Worm (Caenorhabditis elegans): ENCODE data around the gene C17H12.3.

C17H12.3 gene

DNA sequence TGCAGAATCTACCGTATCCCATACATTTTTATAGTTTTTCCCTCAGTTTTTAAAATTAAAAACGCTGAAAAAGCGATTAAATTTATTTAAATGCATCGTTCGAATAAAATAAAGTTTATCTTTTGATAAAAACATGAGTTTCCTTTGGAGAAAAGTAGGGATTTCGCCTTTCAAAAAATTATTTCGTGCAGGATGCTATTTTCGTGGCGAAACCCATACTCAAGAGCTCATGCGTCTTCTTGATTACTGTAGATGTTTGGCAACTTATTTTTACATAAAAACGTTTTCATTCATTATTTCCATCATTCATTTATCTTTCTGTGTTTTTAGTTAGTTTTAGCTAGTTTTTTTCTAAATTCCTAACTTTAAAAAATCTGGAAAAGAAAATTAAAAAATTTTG is 5.5 kb downstream of the C17H12.3 start:
- no peak for TF ChIP-seq lin-39 (tag; optimal IDR thresholded peaks at IDR 0.05)
- no peak for TF ChIP-seq jun-1 (tag; optimal IDR thresholded peaks at IDR 0.05)
- TF ChIP-seq skn-1 (tag; optimal IDR thresholded peaks at IDR 0.05) = no peak
- no peak for TF ChIP-seq fos-1 (tag; optimal IDR thresholded peaks at IDR 0.05)
- no peak for TF ChIP-seq aly-2 (tag; optimal IDR thresholded peaks at IDR 0.05)

- TF ChIP-seq elt-3 (tag; optimal IDR thresholded peaks at IDR 0.05) = peak in 1 of 6 experiments; percentile 41
- no peak for TF ChIP-seq zag-1 (tag; optimal IDR thresholded peaks at IDR 0.05)
- TF ChIP-seq aly-2 (tag; optimal IDR thresholded peaks at IDR 0.05) = peak; percentile 9
- peak; percentile 77 for TF ChIP-seq rnt-1 (tag; optimal IDR thresholded peaks at IDR 0.05)
- TF ChIP-seq dsc-1 (tag; optimal IDR thresholded peaks at IDR 0.05) = peak; percentile 90
- TF ChIP-seq lsy-2 (tag; optimal IDR thresholded peaks at IDR 0.05) = peak; percentile 65 to 68
- peak; percentile 52 for TF ChIP-seq nhr-77 (tag; optimal IDR thresholded peaks at IDR 0.05)
- peak; percentile 57 for TF ChIP-seq fkh-4 (tag; optimal IDR thresholded peaks at IDR 0.05; ENCODE audit: borderline replicate concordance)
- peak in 1 of 2 experiments; percentile 49 for TF ChIP-seq mdl-1 (tag; optimal IDR thresholded peaks at IDR 0.05)
- TF ChIP-seq efl-1 (optimal IDR thresholded peaks at IDR 0.05) = peak; percentile 67 to 76
- TF ChIP-seq efl-1 (GFP tag; optimal IDR thresholded peaks at IDR 0.05 in 1 of 2) = peak; percentile 42 to 88
- TF ChIP-seq nhr-19 (GFP tag; conservative IDR thresholded peaks at IDR 0.05) = peak; percentile 71
- peak; percentile 47 to 78 (median 78) for TF ChIP-seq ceh-82 (tag; optimal IDR thresholded peaks at IDR 0.05)
- peak; percentile 67 for TF ChIP-seq isw-1 (GFP tag; IDR thresholded peaks at IDR 0.05)
- TF ChIP-seq nhr-47 (tag; optimal IDR thresholded peaks at IDR 0.05) = peak; percentile 72
- peak; percentile 18 for TF ChIP-seq F16B12.6 (tag; optimal IDR thresholded peaks at IDR 0.05)
- TF ChIP-seq mep-1 (tag; optimal IDR thresholded peaks at IDR 0.05) = peak; percentile 87
- TF ChIP-seq skn-1 (tag; optimal IDR thresholded peaks at IDR 0.05) = peak; percentile 82
- TF ChIP-seq blmp-1 (tag; optimal IDR thresholded peaks at IDR 0.05) = peak; percentile 39
- peak; percentile 13 for TF ChIP-seq mef-2 (tag; optimal IDR thresholded peaks at IDR 0.05)
- TF ChIP-seq Y116A8C.19 (tag; optimal IDR thresholded peaks at IDR 0.05; ENCODE audit: borderline replicate concordance) = no peak
- TF ChIP-seq alr-1 (tag; optimal IDR thresholded peaks at IDR 0.05; ENCODE audit: borderline replicate concordance) = no peak
- TF ChIP-seq unc-98 (GFP tag; IDR thresholded peaks at IDR 0.05) = no peak
- peak; percentile 14 for TF ChIP-seq ztf-4 (tag; optimal IDR thresholded peaks at IDR 0.05)
- no peak for TF ChIP-seq lin-15B (tag; optimal IDR thresholded peaks at IDR 0.05)
- peak; percentile 38 for TF ChIP-seq nhr-90 (tag; optimal IDR thresholded peaks at IDR 0.05; ENCODE audit: poor library complexity)
- peak; percentile 50 for TF ChIP-seq hpl-2 (GFP tag; optimal IDR thresholded peaks at IDR 0.05)
- no peak for TF ChIP-seq lir-3 (tag; optimal IDR thresholded peaks at IDR 0.05; ENCODE audit: poor library complexity)
- peak in 1 of 2 experiments; percentile 16 for TF ChIP-seq egl-27 (tag; optimal IDR thresholded peaks at IDR 0.05)
- peak; percentile 19 for TF ChIP-seq ama-1 (optimal IDR thresholded peaks at IDR 0.05)
- TF ChIP-seq swsn-7 (tag; optimal IDR thresholded peaks at IDR 0.05) = peak; percentile 76
- peak; percentile 68 for TF ChIP-seq xbp-1 (tag; optimal IDR thresholded peaks at IDR 0.05)
- no peak for TF ChIP-seq ceh-90 (tag; optimal IDR thresholded peaks at IDR 0.05)
- peak; percentile 37 for TF ChIP-seq irx-1 (tag; optimal IDR thresholded peaks at IDR 0.05)
- peak; percentile 70 for TF ChIP-seq nhr-20 (tag; optimal IDR thresholded peaks at IDR 0.05)
- peak; percentile 1 for TF ChIP-seq ceh-8 (GFP tag; optimal IDR thresholded peaks at IDR 0.05)
- peak; percentile 54 for TF ChIP-seq snpc-4 (tag; optimal IDR thresholded peaks at IDR 0.05)
- TF ChIP-seq zip-4 (GFP tag; optimal IDR thresholded peaks at IDR 0.05) = peak; percentile 98
- no peak for TF ChIP-seq nhr-28 (tag; optimal IDR thresholded peaks at IDR 0.05)
- TF ChIP-seq unc-130 (tag; optimal IDR thresholded peaks at IDR 0.05) = no peak
- peak; percentile 88 for TF ChIP-seq nhr-71 (tag; optimal IDR thresholded peaks at IDR 0.05)
- peak; percentile 25 for TF ChIP-seq jun-1 (tag; optimal IDR thresholded peaks at IDR 0.05)
- peak; percentile 89 for TF ChIP-seq snu-23 (GFP tag; optimal IDR thresholded peaks at IDR 0.05)
- TF ChIP-seq sox-4 (tag; optimal IDR thresholded peaks at IDR 0.05) = no peak
- TF ChIP-seq nhr-84 (tag; optimal IDR thresholded peaks at IDR 0.05) = no peak
- TF ChIP-seq elt-2 (tag; optimal IDR thresholded peaks at IDR 0.05) = peak; percentile 39
- TF ChIP-seq nhr-237 (tag; optimal IDR thresholded peaks at IDR 0.05) = peak; percentile 25
- TF ChIP-seq tbx-2 (tag; optimal IDR thresholded peaks at IDR 0.05) = peak; percentile 71
- TF ChIP-seq dpl-1 (GFP tag; optimal IDR thresholded peaks at IDR 0.05) = peak; percentile 47 to 66 (median 56)
These were observed 9.6 kb downstream of the C17H12.3 start for ce11 chrIV:6785873-6786272.
